Worm (Caenorhabditis elegans) whole organism, L3 larva: ENCODE results near the gene srt-8.

Experiments
- ceh-82 ChIP-seq: fragments of 150-350 bp; optimal IDR thresholded peaks from 2 replicates; lab custom pipeline; 2014; ENCODE audit warnings: missing biosample characterization, missing genetic modification characterization
- nhr-28 ChIP-seq: fragments of 150-350 bp; optimal IDR thresholded peaks from 2 replicates; lab custom pipeline; 2014; ENCODE audit warnings: missing biosample characterization, missing genetic modification characterization

DNA sequence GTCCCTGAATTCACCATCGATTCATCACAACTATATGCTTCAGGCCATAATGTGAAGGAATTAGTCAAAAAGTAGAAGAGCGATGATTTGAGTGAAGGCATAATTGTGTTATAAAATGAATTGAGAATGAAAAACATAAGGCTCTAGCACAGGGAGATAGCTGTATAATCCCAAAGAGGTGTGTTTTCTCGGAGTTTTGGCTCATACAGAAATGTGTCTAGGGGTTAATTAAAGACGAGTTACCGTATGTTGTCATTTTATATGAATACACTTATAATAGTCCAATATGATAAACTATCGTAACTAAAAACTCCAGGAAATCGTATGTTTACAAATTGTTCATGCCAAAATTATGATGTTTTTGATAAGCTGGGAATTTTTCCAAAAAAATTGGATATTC, 5.6 kb upstream of the srt-8 start, which contains the start of gene srt-5:
- TF ChIP-seq ceh-82 = no peak
- TF ChIP-seq nhr-28 (tag; lab: Kevin White, UChicago) = no peak
